Fruit fly (Drosophila melanogaster): Measurements from ENCODE around the gene CG11251.

Gene CG11251

dm6 chr3L:13107307-13107938, 17.7 kb upstream of the CG11251 start:
- TF ChIP-seq pan (optimal IDR thresholded peaks at IDR 0.05), result no peak
- no peak for TF ChIP-seq EcR (GFP tag; optimal IDR thresholded peaks at IDR 0.05)
- TF ChIP-seq usp (GFP tag; optimal IDR thresholded peaks at IDR 0.05), result no peak
- peak; percentile 6 for TF ChIP-seq Dll (optimal IDR thresholded peaks at IDR 0.05)
- TF ChIP-seq CG8478 (optimal IDR thresholded peaks at IDR 0.05), result no peak
- TF ChIP-seq psq (optimal IDR thresholded peaks at IDR 0.05), result no peak

DNA sequence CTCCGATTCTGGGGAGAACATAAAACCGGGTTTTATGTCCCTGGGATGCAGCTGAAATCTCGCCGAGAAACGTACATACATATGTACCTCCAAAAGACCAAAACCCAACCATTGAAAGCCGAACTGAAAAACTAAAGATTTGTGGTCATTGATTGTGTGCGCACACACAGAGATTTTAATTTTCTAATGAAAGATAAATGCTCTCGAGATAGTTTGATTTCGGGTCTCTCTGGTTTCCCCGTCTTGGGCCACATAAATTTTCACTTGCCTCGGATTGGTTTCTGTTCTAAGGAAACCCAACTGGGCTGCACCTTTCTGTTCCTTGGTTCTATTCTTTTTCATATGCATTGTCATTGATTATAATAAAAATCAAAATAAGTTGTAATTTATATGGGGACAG, 16.1 kb upstream of the CG11251 start:
- no peak for TF ChIP-seq psq (optimal IDR thresholded peaks at IDR 0.05)
- TF ChIP-seq usp (GFP tag; optimal IDR thresholded peaks at IDR 0.05), result no peak
- TF ChIP-seq Dll (optimal IDR thresholded peaks at IDR 0.05), result no peak
- TF ChIP-seq CG8478 (optimal IDR thresholded peaks at IDR 0.05), result no peak
- no peak for TF ChIP-seq pan (optimal IDR thresholded peaks at IDR 0.05)
- TF ChIP-seq EcR (GFP tag; optimal IDR thresholded peaks at IDR 0.05), result no peak

DNA sequence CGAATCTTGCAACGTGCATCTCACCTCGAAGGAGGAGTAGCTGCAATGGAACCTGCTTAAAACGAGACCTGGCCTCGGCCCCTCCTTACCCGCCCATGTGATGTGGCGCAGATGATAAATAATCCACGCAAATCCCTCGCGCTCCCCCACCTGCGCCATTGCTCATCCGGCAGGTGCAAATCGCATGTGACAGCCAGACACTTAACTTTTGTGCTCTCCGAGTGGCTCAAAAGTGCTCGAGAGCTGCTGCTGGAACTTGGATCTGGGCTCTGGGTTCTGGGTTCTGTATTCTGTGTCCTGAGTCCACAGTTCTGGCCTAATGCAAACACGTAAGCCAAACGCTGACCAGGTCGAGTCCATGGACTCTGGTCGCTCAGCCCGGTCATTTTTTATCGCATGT, 10.7 kb upstream of the CG11251 start:
- no peak for TF ChIP-seq EcR (GFP tag; optimal IDR thresholded peaks at IDR 0.05)
- TF ChIP-seq pan (optimal IDR thresholded peaks at IDR 0.05), result no peak
- TF ChIP-seq psq (optimal IDR thresholded peaks at IDR 0.05), result no peak
- TF ChIP-seq Dll (optimal IDR thresholded peaks at IDR 0.05), result no peak
- TF ChIP-seq usp (GFP tag; optimal IDR thresholded peaks at IDR 0.05), result no peak
- TF ChIP-seq CG8478 (optimal IDR thresholded peaks at IDR 0.05), result no peak

dm6 chr3L:13099151-13099550, 9.4 kb upstream of the CG11251 start:
- TF ChIP-seq CG8478 (optimal IDR thresholded peaks at IDR 0.05) (no peak), pan (optimal IDR thresholded peaks at IDR 0.05) (no peak), Dll (optimal IDR thresholded peaks at IDR 0.05) (no peak)

DNA sequence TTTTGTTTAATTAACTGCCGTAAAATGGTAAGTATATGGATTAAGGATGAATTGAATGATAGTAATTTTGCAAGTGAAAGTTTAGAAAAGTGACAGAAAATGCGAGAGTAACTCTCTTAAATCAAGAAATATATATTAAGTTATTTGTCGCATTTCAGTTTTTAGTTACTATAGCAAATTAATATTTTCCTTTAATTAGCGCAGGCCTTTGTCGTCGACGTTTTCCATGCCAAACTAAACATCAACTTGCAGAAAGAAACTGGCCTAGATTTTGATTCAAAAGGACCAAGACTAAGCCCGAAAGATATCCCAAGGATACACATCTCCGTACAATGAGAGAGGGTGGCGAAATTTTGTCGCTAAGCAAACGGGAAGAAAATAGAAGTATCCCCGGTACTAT, 2.6 kb downstream of the CG11251 start, which contains the start of gene CG17300:
TSS of gene CG17300 (minus strand) at position 101 of the 400 bp plus-strand sequence.
- no peak for TF ChIP-seq psq (optimal IDR thresholded peaks at IDR 0.05)
- no peak for TF ChIP-seq EcR (GFP tag; optimal IDR thresholded peaks at IDR 0.05)
- no peak for TF ChIP-seq CG8478 (optimal IDR thresholded peaks at IDR 0.05)
- TF ChIP-seq usp (GFP tag; optimal IDR thresholded peaks at IDR 0.05), result no peak
- TF ChIP-seq pan (optimal IDR thresholded peaks at IDR 0.05), result no peak

DNA sequence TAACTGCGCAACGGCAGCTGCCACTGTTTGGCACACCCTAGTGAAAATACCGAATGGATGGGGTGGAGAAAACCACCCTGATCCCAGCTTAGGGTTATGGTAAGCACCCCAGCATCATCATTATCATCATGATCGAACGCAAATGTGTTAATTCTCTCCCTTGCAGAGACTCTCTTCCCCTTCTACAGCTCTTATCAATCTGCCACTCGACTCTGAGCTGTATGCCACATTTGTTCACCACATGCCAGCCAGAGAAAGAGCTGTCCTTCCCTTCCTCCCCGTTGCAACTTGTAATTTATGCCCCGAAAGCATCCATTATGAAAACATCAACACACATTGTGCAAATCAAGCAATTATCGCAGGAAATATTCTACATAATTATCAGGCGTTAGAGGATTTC, 5.3 kb downstream of the CG11251 start:
- TF ChIP-seq usp (GFP tag; optimal IDR thresholded peaks at IDR 0.05), result no peak
- no peak for TF ChIP-seq pan (optimal IDR thresholded peaks at IDR 0.05)
- TF ChIP-seq Dll (optimal IDR thresholded peaks at IDR 0.05), result no peak
- TF ChIP-seq EcR (GFP tag; optimal IDR thresholded peaks at IDR 0.05), result no peak
- no peak for TF ChIP-seq psq (optimal IDR thresholded peaks at IDR 0.05)
- TF ChIP-seq CG8478 (optimal IDR thresholded peaks at IDR 0.05), result no peak

dm6 chr3L:13083432-13083831, 6.3 kb downstream of the CG11251 start:
- no peak for TF ChIP-seq pan (optimal IDR thresholded peaks at IDR 0.05)
- TF ChIP-seq CG8478 (optimal IDR thresholded peaks at IDR 0.05), result no peak
- TF ChIP-seq Dll (optimal IDR thresholded peaks at IDR 0.05), result no peak
- no peak for TF ChIP-seq usp (GFP tag; optimal IDR thresholded peaks at IDR 0.05)
- no peak for TF ChIP-seq psq (optimal IDR thresholded peaks at IDR 0.05)
- no peak for TF ChIP-seq EcR (GFP tag; optimal IDR thresholded peaks at IDR 0.05)

dm6 chr3L:13081284-13081937, 8.4 kb downstream of the CG11251 start:
- TF ChIP-seq pan (optimal IDR thresholded peaks at IDR 0.05) (no peak), EcR (GFP tag; optimal IDR thresholded peaks at IDR 0.05) (no peak), Dll (optimal IDR thresholded peaks at IDR 0.05) (no peak), usp (GFP tag; optimal IDR thresholded peaks at IDR 0.05) (no peak), psq (optimal IDR thresholded peaks at IDR 0.05) (no peak), CG8478 (optimal IDR thresholded peaks at IDR 0.05) (no peak)

dm6 chr3L:13080418-13080817, 9.4 kb downstream of the CG11251 start:
- TF ChIP-seq EcR (GFP tag; optimal IDR thresholded peaks at IDR 0.05) (no peak), usp (GFP tag; optimal IDR thresholded peaks at IDR 0.05) (no peak), pan (optimal IDR thresholded peaks at IDR 0.05) (no peak), Dll (optimal IDR thresholded peaks at IDR 0.05) (no peak)

dm6 chr3L:13077326-13077725, 12.4 kb downstream of the CG11251 start:
- TF ChIP-seq usp (GFP tag; optimal IDR thresholded peaks at IDR 0.05), result no peak
- no peak for TF ChIP-seq CG8478 (optimal IDR thresholded peaks at IDR 0.05)
- no peak for TF ChIP-seq psq (optimal IDR thresholded peaks at IDR 0.05)
- no peak for TF ChIP-seq EcR (GFP tag; optimal IDR thresholded peaks at IDR 0.05)
- no peak for TF ChIP-seq pan (optimal IDR thresholded peaks at IDR 0.05)
- no peak for TF ChIP-seq Dll (optimal IDR thresholded peaks at IDR 0.05)

DNA sequence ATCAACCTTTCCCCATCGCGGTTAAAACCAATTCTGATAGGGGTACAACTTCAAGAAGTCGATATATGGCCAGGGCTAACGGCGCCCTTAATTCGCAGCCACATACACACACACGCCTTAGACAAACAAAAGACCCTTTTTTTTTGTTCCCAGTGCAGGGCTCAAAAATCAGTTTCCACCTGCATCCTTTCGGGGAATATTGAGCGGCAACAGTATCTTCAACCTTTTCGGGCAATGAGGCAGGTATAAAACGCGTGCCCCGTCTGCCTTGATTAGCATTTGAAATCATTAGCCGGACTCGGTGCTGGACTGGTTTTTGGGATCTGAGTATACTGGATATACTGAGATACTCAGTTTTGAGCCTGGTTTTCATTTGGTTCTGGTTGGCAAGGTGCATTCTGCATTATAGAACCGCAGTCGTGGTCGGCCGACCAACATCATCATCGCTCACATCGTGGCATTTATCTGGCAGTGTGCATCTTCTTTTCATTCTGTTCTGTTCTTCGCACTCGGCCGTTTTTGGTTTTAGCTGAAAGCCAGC, 15.6 kb downstream of the CG11251 start:
- TF ChIP-seq psq (optimal IDR thresholded peaks at IDR 0.05) (no peak), CG8478 (optimal IDR thresholded peaks at IDR 0.05) (no peak), usp (GFP tag; optimal IDR thresholded peaks at IDR 0.05) (no peak), pan (optimal IDR thresholded peaks at IDR 0.05) (no peak), Dll (optimal IDR thresholded peaks at IDR 0.05) (no peak), EcR (GFP tag; optimal IDR thresholded peaks at IDR 0.05) (no peak)

DNA sequence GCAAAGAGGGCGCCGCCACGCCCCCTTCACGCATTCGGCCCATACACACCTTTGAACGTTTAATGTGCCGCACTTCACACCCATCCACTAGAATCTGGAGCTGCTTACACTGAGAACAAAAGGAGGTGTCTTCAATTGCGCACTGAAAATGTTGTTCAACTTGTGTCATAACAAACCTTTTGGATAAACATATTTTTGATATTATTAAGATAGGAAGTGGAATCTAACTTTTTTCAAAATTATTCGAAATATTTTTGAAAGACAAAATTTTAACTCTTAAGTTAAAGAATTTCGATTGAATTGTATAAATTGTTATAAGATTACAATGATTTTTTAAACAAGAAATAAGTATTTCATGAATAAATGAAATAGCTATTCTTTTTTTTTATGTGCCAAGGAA, 21.5 kb downstream of the CG11251 start:
- no peak for TF ChIP-seq CG8478 (optimal IDR thresholded peaks at IDR 0.05)
- no peak for TF ChIP-seq usp (GFP tag; optimal IDR thresholded peaks at IDR 0.05)
- TF ChIP-seq pan (optimal IDR thresholded peaks at IDR 0.05), result no peak
- TF ChIP-seq EcR (GFP tag; optimal IDR thresholded peaks at IDR 0.05), result no peak
- no peak for TF ChIP-seq psq (optimal IDR thresholded peaks at IDR 0.05)
- no peak for TF ChIP-seq Dll (optimal IDR thresholded peaks at IDR 0.05)

Measured in whole organism.